Worm (Caenorhabditis elegans) whole organism, midembryonic: ENCODE data around the gene ppm-1.G.

Experiments used
- T22C8.4 ChIP-seq: fragments of 200-800 bp; sonication (Bioruptor generic); IDR thresholded peaks from 2 replicates; pipeline ENCODE4 v1.3.6; 2022; ENCODE audit warnings: missing genetic modification characterization, missing compliant biosample characterization
- cog-1 ChIP-seq: sonication (generic microtip); optimal IDR thresholded peaks from 2 replicates; lab custom pipeline; 2016; ENCODE audit warnings: missing genetic modification characterization, missing compliant biosample characterization
- flt-1 ChIP-seq: fragments of 200-800 bp; sonication (Bioruptor generic); IDR thresholded peaks from 2 replicates; pipeline ENCODE4 v1.3.6; 2022; ENCODE audit warnings: missing genetic modification characterization, missing compliant biosample characterization
- klf-2 ChIP-seq: fragments of 200-800 bp; sonication (Bioruptor generic); conservative IDR thresholded peaks from 2 replicates; pipeline ENCODE4 v1.3.6; 2022; ENCODE audit warnings: missing genetic modification reagents, missing genetic modification characterization, missing compliant biosample characterization
- med-1 ChIP-seq: sonication (generic microtip); optimal IDR thresholded peaks from 2 replicates; lab custom pipeline; 2017; ENCODE audit warnings: missing genetic modification characterization, mild to moderate bottlenecking, missing compliant biosample characterization, antibody characterized with exemption, missing genetic modification reagents; ENCODE audit not compliant: insufficient read depth
- tab-1 ChIP-seq: fragments of 200-800 bp; sonication (Bioruptor generic); IDR thresholded peaks from 2 replicates; pipeline ENCODE4 v1.3.6; 2022; ENCODE audit warnings: missing genetic modification characterization, missing compliant biosample characterization
- ztf-29 ChIP-seq: fragments of 200-800 bp; sonication (Bioruptor generic); IDR thresholded peaks from 2 replicates; pipeline ENCODE4 v1.3.6; 2022; ENCODE audit warnings: missing genetic modification reagents, missing genetic modification characterization, missing compliant biosample characterization

DNA sequence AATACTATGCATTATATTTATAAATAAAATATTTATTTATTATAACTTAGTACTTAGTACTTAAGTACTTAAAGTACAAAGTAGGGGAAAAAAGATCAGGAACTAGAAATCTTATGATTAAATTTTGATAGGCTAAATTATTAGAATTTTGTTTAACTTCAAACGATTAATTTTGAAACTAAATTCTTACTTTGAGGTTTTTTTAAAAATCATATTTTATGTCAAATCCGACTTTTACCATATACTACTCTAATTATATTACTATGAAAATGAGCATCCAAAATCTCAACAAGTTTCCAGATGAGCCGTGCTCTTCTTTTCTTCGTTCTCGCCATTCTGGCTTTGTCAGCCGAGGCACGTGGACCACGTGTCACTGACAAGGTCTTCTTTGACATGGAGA lies 10.4 kb upstream of the ppm-1.G start, which contains the start of gene cyn-6:
- no peak for TF ChIP-seq med-1 (GFP tag; lab: Kevin White, UChicago)
- TF ChIP-seq flt-1 (GFP tag; lab: Robert Waterston, UW) = no peak
- TF ChIP-seq tab-1 (GFP tag; lab: Robert Waterston, UW) = no peak
- TF ChIP-seq klf-2 (GFP tag; lab: Robert Waterston, UW) = no peak
- no peak for TF ChIP-seq cog-1 (tag; lab: Kevin White, UChicago)
- TF ChIP-seq ztf-29 (GFP tag; lab: Robert Waterston, UW) = no peak
- TF ChIP-seq T22C8.4 = no peak
